Worm (Caenorhabditis elegans): ENCODE results near the gene ain-1.

ce11 chrX:16611333-16612043 lies 1.8 kb upstream of the ain-1 start:
- TF ChIP-seq med-1 (GFP tag; optimal IDR thresholded peaks at IDR 0.05; ENCODE audit: insufficient read depth) (no peak), cog-1 (tag; optimal IDR thresholded peaks at IDR 0.05) (no peak), tab-1 (GFP tag; IDR thresholded peaks at IDR 0.05) (no peak), ztf-23 (GFP tag; IDR thresholded peaks at IDR 0.05) (0 out of 2 replicates have a peak, but pooled peaks have one; percentile 21), flt-1 (GFP tag; IDR thresholded peaks at IDR 0.05) (no peak), ref-1 (GFP tag; conservative IDR thresholded peaks at IDR 0.05) (no peak), T22C8.4 (GFP tag; IDR thresholded peaks at IDR 0.05) (peak; percentile 72)

Data from whole organism, midembryonic.